Worm (Caenorhabditis elegans) whole organism, early embryonic: Measurements from ENCODE around the gene clec-230.

Experiments
- B0310.2 ChIP-seq: sonication (generic microtip); optimal IDR thresholded peaks from 2 replicates; lab custom pipeline; 2016; ENCODE audit warnings: mild to moderate bottlenecking, missing genetic modification characterization, missing compliant biosample characterization
- F13C5.2 ChIP-seq: sonication (generic microtip); optimal IDR thresholded peaks from 2 replicates; lab custom pipeline; 2017; ENCODE audit warnings: mild to moderate bottlenecking, missing genetic modification characterization, inconsistent platforms, missing compliant biosample characterization
- aly-1 ChIP-seq: sonication (generic microtip); optimal IDR thresholded peaks from 2 replicates; lab custom pipeline; 2016; ENCODE audit warnings: missing genetic modification characterization, missing compliant biosample characterization
- ama-1 ChIP-seq: fragments of 150-350 bp; optimal IDR thresholded peaks from 2 replicates; lab custom pipeline; 2014
- ceh-13 ChIP-seq: fragments of 200-800 bp; sonication (Bioruptor generic); optimal IDR thresholded peaks from 2 replicates; lab custom pipeline; 2018; ENCODE audit warnings: mild to moderate bottlenecking, missing genetic modification characterization, missing compliant biosample characterization
- ceh-36 ChIP-seq: sonication (generic microtip); optimal IDR thresholded peaks from 2 replicates; lab custom pipeline; 2016; ENCODE audit warnings: missing genetic modification characterization, inconsistent platforms, missing compliant biosample characterization
- ets-7 ChIP-seq: sonication (generic microtip); optimal IDR thresholded peaks from 2 replicates; lab custom pipeline; 2016; ENCODE audit warnings: missing genotype, missing genetic modification characterization, missing compliant biosample characterization
- flt-1 ChIP-seq: fragments of 200-800 bp; sonication (Bioruptor generic); IDR thresholded peaks from 2 replicates; pipeline ENCODE4 v1.3.6; 2022; ENCODE audit warnings: missing genetic modification characterization, missing compliant biosample characterization
- hmbx-1 ChIP-seq: sonication (generic microtip); optimal IDR thresholded peaks from 2 replicates; lab custom pipeline; 2016; ENCODE audit warnings: mild to moderate bottlenecking, missing genetic modification characterization, missing compliant biosample characterization
- hmg-4 ChIP-seq: fragments of 200-800 bp; sonication (Bioruptor generic); optimal IDR thresholded peaks from 2 replicates; lab custom pipeline; 2018; ENCODE audit warnings: mild to moderate bottlenecking, missing genetic modification characterization, missing compliant biosample characterization
- hnd-1 ChIP-seq: sonication (generic microtip); optimal IDR thresholded peaks from 2 replicates; lab custom pipeline; 2016; ENCODE audit warnings: missing genetic modification characterization, missing compliant biosample characterization
- pes-1 ChIP-seq: fragments of 200-800 bp; sonication (Bioruptor generic); IDR thresholded peaks from 2 replicates; pipeline ENCODE4 v1.3.6; 2022; ENCODE audit warnings: missing genetic modification reagents, missing genetic modification characterization, missing compliant biosample characterization
- scrt-1 ChIP-seq: fragments of 200-800 bp; sonication (Bioruptor generic); IDR thresholded peaks from 2 replicates; pipeline ENCODE4 v1.3.6; 2022; ENCODE audit warnings: missing genetic modification characterization, missing compliant biosample characterization
- sea-1 ChIP-seq: fragments of 200-800 bp; sonication (Bioruptor generic); conservative IDR thresholded peaks from 2 replicates; pipeline ENCODE4 v1.3.6; 2022; ENCODE audit warnings: missing genetic modification characterization, missing compliant biosample characterization
- tbx-11 ChIP-seq: fragments of 200-800 bp; sonication (Bioruptor generic); IDR thresholded peaks from 2 replicates; pipeline ENCODE4 v1.3.6; 2022; ENCODE audit warnings: missing genetic modification characterization, missing compliant biosample characterization
- tbx-37 ChIP-seq: fragments of 200-800 bp; sonication (Bioruptor generic); conservative IDR thresholded peaks from 2 replicates; pipeline ENCODE4 v1.3.6; 2022; ENCODE audit warnings: missing genetic modification reagents, missing genetic modification characterization, missing compliant biosample characterization
- tra-4 ChIP-seq: sonication (generic microtip); optimal IDR thresholded peaks from 2 replicates; lab custom pipeline; 2017; ENCODE audit warnings: missing genetic modification characterization, missing compliant biosample characterization

The clec-230 gene

ce11 chrV:15380857-15381256, 31.9 kb upstream of the clec-230 start, which contains the start of gene dhs-23:
dhs-23 (plus strand) TSS chrV:15381219.
- TF ChIP-seq tbx-37 (GFP tag; lab: Robert Waterston, UW) (no peak), tra-4 (no peak), ceh-13 (GFP tag; lab: Kevin White, UChicago) (no peak), flt-1 (GFP tag; lab: Robert Waterston, UW) (no peak), tbx-11 (GFP tag; lab: Robert Waterston, UW) (no peak), aly-1 (tag; lab: Kevin White, UChicago) (no peak), F13C5.2 (no peak), hmg-4 (GFP tag; lab: Kevin White, UChicago) (no peak), hmbx-1 (tag; lab: Kevin White, UChicago) (no peak), ama-1 (lab: Kevin White, UChicago) (no peak), hnd-1 (tag; lab: Kevin White, UChicago) (no peak), scrt-1 (GFP tag; lab: Robert Waterston, UW) (no peak), ets-7 (no peak), ceh-36 (tag; lab: Kevin White, UChicago) (no peak), pes-1 (GFP tag; lab: Robert Waterston, UW) (no peak), sea-1 (GFP tag; lab: Robert Waterston, UW) (no peak), B0310.2 (tag; lab: Kevin White, UChicago) (no peak)

ce11 chrV:15379817-15380216, 30.9 kb upstream of the clec-230 start, which contains the start of gene srh-251:
srh-251 (minus strand) TSS chrV:15379917.
- TF ChIP-seq hmbx-1 (tag; lab: Kevin White, UChicago) (no peak), ets-7 (no peak), hnd-1 (tag; lab: Kevin White, UChicago) (no peak), ceh-13 (GFP tag; lab: Kevin White, UChicago) (no peak), ama-1 (lab: Kevin White, UChicago) (no peak), tbx-37 (GFP tag; lab: Robert Waterston, UW) (no peak), sea-1 (GFP tag; lab: Robert Waterston, UW) (no peak), F13C5.2 (no peak), pes-1 (GFP tag; lab: Robert Waterston, UW) (no peak), hmg-4 (GFP tag; lab: Kevin White, UChicago) (no peak), scrt-1 (GFP tag; lab: Robert Waterston, UW) (no peak), B0310.2 (tag; lab: Kevin White, UChicago) (no peak), tra-4 (no peak), aly-1 (tag; lab: Kevin White, UChicago) (no peak), ceh-36 (tag; lab: Kevin White, UChicago) (no peak), tbx-11 (GFP tag; lab: Robert Waterston, UW) (no peak), flt-1 (GFP tag; lab: Robert Waterston, UW) (no peak)

ce11 chrV:15377903-15378302, 29.0 kb upstream of the clec-230 start, which contains the start of gene srh-122:
srh-122 (minus strand) TSS chrV:15378003.
- TF ChIP-seq flt-1 (GFP tag; lab: Robert Waterston, UW) (no peak), scrt-1 (GFP tag; lab: Robert Waterston, UW) (no peak), tbx-11 (GFP tag; lab: Robert Waterston, UW) (no peak), hnd-1 (tag; lab: Kevin White, UChicago) (no peak)

- TF ChIP-seq hnd-1 (tag; lab: Kevin White, UChicago) = no peak
- no peak for TF ChIP-seq B0310.2 (tag; lab: Kevin White, UChicago)
- no peak for TF ChIP-seq F13C5.2
- no peak for TF ChIP-seq ceh-36 (tag; lab: Kevin White, UChicago)
- TF ChIP-seq sea-1 (GFP tag; lab: Robert Waterston, UW) = no peak
- TF ChIP-seq ceh-13 (GFP tag; lab: Kevin White, UChicago) = no peak
- TF ChIP-seq tra-4 = no peak
Measured at ce11 chrV:15376223-15376622, 27.3 kb upstream of the clec-230 start, which contains the start of gene srh-52. srh-52 (minus strand) TSS chrV:15376323.

- no peak for TF ChIP-seq sea-1 (GFP tag; lab: Robert Waterston, UW)
- no peak for TF ChIP-seq hmbx-1 (tag; lab: Kevin White, UChicago)
- no peak for TF ChIP-seq ceh-36 (tag; lab: Kevin White, UChicago)
- TF ChIP-seq flt-1 (GFP tag; lab: Robert Waterston, UW) = no peak
- TF ChIP-seq pes-1 (GFP tag; lab: Robert Waterston, UW) = no peak
- TF ChIP-seq B0310.2 (tag; lab: Kevin White, UChicago) = no peak
- no peak for TF ChIP-seq hnd-1 (tag; lab: Kevin White, UChicago)
- TF ChIP-seq tra-4 = no peak
- no peak for TF ChIP-seq ceh-13 (GFP tag; lab: Kevin White, UChicago)
- no peak for TF ChIP-seq F13C5.2
- no peak for TF ChIP-seq hmg-4 (GFP tag; lab: Kevin White, UChicago)
- TF ChIP-seq tbx-37 (GFP tag; lab: Robert Waterston, UW) = no peak
- no peak for TF ChIP-seq aly-1 (tag; lab: Kevin White, UChicago)
- no peak for TF ChIP-seq scrt-1 (GFP tag; lab: Robert Waterston, UW)
- no peak for TF ChIP-seq tbx-11 (GFP tag; lab: Robert Waterston, UW)
- TF ChIP-seq ama-1 (lab: Kevin White, UChicago) = no peak
- TF ChIP-seq ets-7 = no peak
Measured at ce11 chrV:15369707-15370106, 20.8 kb upstream of the clec-230 start, which contains the start of gene nhr-269. nhr-269 (minus strand) TSS chrV:15369807.

ce11 chrV:15367770-15368169, 18.8 kb upstream of the clec-230 start:
- TF ChIP-seq B0310.2 (tag; lab: Kevin White, UChicago) (no peak), pes-1 (GFP tag; lab: Robert Waterston, UW) (no peak), tra-4 (no peak), tbx-11 (GFP tag; lab: Robert Waterston, UW) (no peak), tbx-37 (GFP tag; lab: Robert Waterston, UW) (no peak), ets-7 (no peak), flt-1 (GFP tag; lab: Robert Waterston, UW) (no peak), ama-1 (lab: Kevin White, UChicago) (no peak), ceh-13 (GFP tag; lab: Kevin White, UChicago) (no peak), hmg-4 (GFP tag; lab: Kevin White, UChicago) (no peak), scrt-1 (GFP tag; lab: Robert Waterston, UW) (no peak), sea-1 (GFP tag; lab: Robert Waterston, UW) (no peak), F13C5.2 (no peak), hnd-1 (tag; lab: Kevin White, UChicago) (no peak), ceh-36 (tag; lab: Kevin White, UChicago) (no peak)
